Worm (Caenorhabditis elegans) whole organism, L4 larva: ENCODE data around the gene exc-7.

Experiments used
- D1046.2 ChIP-seq: fragments of 200-800 bp; sonication (Bioruptor generic); IDR thresholded peaks from 2 replicates; pipeline ENCODE4 v1.3.6; 2022; ENCODE audit warnings: missing genetic modification characterization, missing compliant biosample characterization
- F10B5.3 ChIP-seq: sonication (generic microtip); optimal IDR thresholded peaks from 2 replicates; lab custom pipeline; 2016; ENCODE audit warnings: mild to moderate bottlenecking, missing genetic modification characterization, missing compliant biosample characterization
- F26F4.8 ChIP-seq: fragments of 200-800 bp; sonication (Bioruptor generic); conservative IDR thresholded peaks from 2 replicates; pipeline ENCODE4 v1.3.6; 2022; ENCODE audit warnings: missing genetic modification characterization, missing compliant biosample characterization
- F37D6.2 ChIP-seq: sonication (generic microtip); optimal IDR thresholded peaks from 2 replicates; lab custom pipeline; 2016; ENCODE audit warnings: mild to moderate bottlenecking, missing genetic modification characterization, missing compliant biosample characterization
- F44E2.7 ChIP-seq: fragments of 200-800 bp; sonication (Bioruptor generic); IDR thresholded peaks from 2 replicates; pipeline ENCODE4 v2.1.2; 2022; ENCODE audit warnings: missing genetic modification characterization, missing compliant biosample characterization
- T26A8.4 ChIP-seq: fragments of 200-800 bp; sonication (Bioruptor generic); IDR thresholded peaks from 2 replicates; pipeline ENCODE4 v1.3.6; 2022; ENCODE audit warnings: missing genetic modification characterization, missing compliant biosample characterization
- Y105C5A.15 ChIP-seq: fragments of 200-800 bp; sonication (Bioruptor generic); IDR thresholded peaks from 2 replicates; pipeline ENCODE4 v1.3.6; 2022; ENCODE audit warnings: missing genetic modification characterization, missing compliant biosample characterization
- Y5F2A.4 ChIP-seq: fragments of 200-800 bp; sonication (Bioruptor generic); optimal IDR thresholded peaks from 2 replicates; lab custom pipeline; 2018; ENCODE audit warnings: mild to moderate bottlenecking, missing genetic modification characterization, missing compliant biosample characterization
- aha-1 ChIP-seq: fragments of 150-350 bp; peaks from one replicate; lab custom pipeline; 2014; ENCODE audit warnings: missing biosample characterization, missing genetic modification characterization
- aly-2 ChIP-seq: sonication (generic microtip); optimal IDR thresholded peaks from 2 replicates; lab custom pipeline; 2018; ENCODE audit warnings: missing biosample characterization, missing genetic modification characterization
- attf-4 ChIP-seq: sonication (generic microtip); optimal IDR thresholded peaks from 3 replicates; lab custom pipeline; 2017; ENCODE audit warnings: missing biosample characterization, missing genetic modification characterization
- ceh-28 ChIP-seq: fragments of 150-350 bp; optimal IDR thresholded peaks from 2 replicates; lab custom pipeline; 2014; ENCODE audit warnings: missing biosample characterization, missing genetic modification reagents, missing genetic modification characterization
- ceh-32 ChIP-seq: sonication (generic microtip); optimal IDR thresholded peaks from 2 replicates; lab custom pipeline; 2016; ENCODE audit warnings: mild to moderate bottlenecking, missing genetic modification characterization, missing compliant biosample characterization; ENCODE audit not compliant: poor library complexity
- ceh-44 ChIP-seq: fragments of 200-800 bp; sonication (Bioruptor generic); IDR thresholded peaks from 2 replicates; pipeline ENCODE4 v1.3.6; 2022; ENCODE audit warnings: missing genetic modification reagents, missing genetic modification characterization, missing compliant biosample characterization
- cey-2 ChIP-seq: sonication (generic microtip); optimal IDR thresholded peaks from 3 replicates; lab custom pipeline; 2017; ENCODE audit warnings: missing genetic modification characterization, mild to moderate bottlenecking, missing compliant biosample characterization, antibody characterized with exemption, borderline replicate concordance; ENCODE audit not compliant: insufficient read depth
- daf-16 ChIP-seq, 3 experiments: sonication (generic microtip); optimal IDR thresholded peaks; 2 replicates each; lab custom pipeline; 2016 to 2017; ENCODE audit warnings: missing genetic modification characterization in 3 of 3, missing genetic modification reagents in 3 of 3, mild to moderate bottlenecking in 2 of 3, missing compliant biosample characterization in 2 of 3, missing biosample characterization in 1 of 3, moderate library complexity in 1 of 3
- dmd-8 ChIP-seq: fragments of 200-800 bp; sonication (Bioruptor generic); IDR thresholded peaks from 2 replicates; pipeline ENCODE4 v1.3.6; 2022; ENCODE audit warnings: missing genetic modification characterization, missing compliant biosample characterization
- dve-1 ChIP-seq: sonication (generic microtip); optimal IDR thresholded peaks from 2 replicates; lab custom pipeline; 2017; ENCODE audit warnings: antibody characterized with exemption, mild to moderate bottlenecking, missing genetic modification characterization, missing compliant biosample characterization; ENCODE audit not compliant: insufficient read depth
- hlh-11 ChIP-seq: fragments of 200-800 bp; sonication (Bioruptor generic); optimal IDR thresholded peaks from 2 replicates; lab custom pipeline; 2018; ENCODE audit warnings: mild to moderate bottlenecking, missing genetic modification characterization, missing compliant biosample characterization
- hmg-1.1 ChIP-seq: fragments of 200-800 bp; sonication (Bioruptor generic); IDR thresholded peaks from 2 replicates; pipeline ENCODE4 v1.3.6; 2022; ENCODE audit warnings: missing genetic modification reagents, missing genetic modification characterization, missing compliant biosample characterization
- lim-7 ChIP-seq: fragments of 200-800 bp; sonication (Bioruptor generic); IDR thresholded peaks from 2 replicates; pipeline ENCODE4 v1.3.6; 2022; ENCODE audit warnings: missing genetic modification characterization, missing compliant biosample characterization
- lin-1 ChIP-seq: fragments of 200-800 bp; sonication (Bioruptor generic); IDR thresholded peaks from 2 replicates; pipeline ENCODE4 v1.3.6; 2022; ENCODE audit warnings: missing genetic modification reagents, missing genetic modification characterization, missing compliant biosample characterization
- lin-29 ChIP-seq: fragments of 200-800 bp; sonication (Bioruptor generic); IDR thresholded peaks from 2 replicates; pipeline ENCODE4 v1.3.6; 2022; ENCODE audit warnings: missing genetic modification reagents, missing genetic modification characterization, missing compliant biosample characterization
- lin-38 ChIP-seq: fragments of 200-800 bp; sonication (Bioruptor generic); IDR thresholded peaks from 2 replicates; pipeline ENCODE4 v1.3.6; 2022; ENCODE audit warnings: missing genetic modification reagents, missing genetic modification characterization, missing compliant biosample characterization
- lin-39 ChIP-seq: fragments of 150-350 bp; optimal IDR thresholded peaks from 2 replicates; lab custom pipeline; 2014; ENCODE audit warnings: missing biosample characterization, missing genetic modification reagents, missing genetic modification characterization
- madf-9 ChIP-seq: fragments of 200-800 bp; sonication (Bioruptor generic); conservative IDR thresholded peaks from 2 replicates; pipeline ENCODE4 v1.3.6; 2022; ENCODE audit warnings: missing genetic modification reagents, missing genetic modification characterization, missing compliant biosample characterization
- mdl-1 ChIP-seq, 2 experiments: fragments of 150-350 bp in 1 of 2; sonication (generic microtip) in 1 of 2; optimal IDR thresholded peaks; 2 replicates each; lab custom pipeline; 2014 to 2017; ENCODE audit warnings: missing biosample characterization in 2 of 2, missing genetic modification characterization in 2 of 2
- mep-1 ChIP-seq: fragments of 150-350 bp; sonication (generic microtip); optimal IDR thresholded peaks from 3 replicates; lab custom pipeline; 2014; ENCODE audit warnings: missing biosample characterization, missing genetic modification characterization
- nhr-10 ChIP-seq: fragments of 150-350 bp; optimal IDR thresholded peaks from 2 replicates; lab custom pipeline; 2014; ENCODE audit warnings: missing biosample characterization, missing genetic modification characterization
- nhr-102 ChIP-seq: sonication (generic microtip); optimal IDR thresholded peaks from 2 replicates; lab custom pipeline; 2016; ENCODE audit warnings: mild to moderate bottlenecking, missing genetic modification characterization, moderate library complexity, missing compliant biosample characterization
- nhr-237 ChIP-seq: sonication (generic microtip); optimal IDR thresholded peaks from 2 replicates; lab custom pipeline; 2017; ENCODE audit warnings: missing biosample characterization, missing genetic modification characterization
- nhr-25 ChIP-seq: sonication (generic microtip); optimal IDR thresholded peaks from 2 replicates; lab custom pipeline; 2017; ENCODE audit warnings: missing genetic modification characterization, mild to moderate bottlenecking, missing compliant biosample characterization, antibody characterized with exemption, moderate library complexity, borderline replicate concordance; ENCODE audit not compliant: insufficient read depth
- nhr-42 ChIP-seq: fragments of 200-800 bp; sonication (Bioruptor generic); IDR thresholded peaks from 2 replicates; pipeline ENCODE4 v1.3.6; 2022; ENCODE audit warnings: missing genetic modification characterization, missing compliant biosample characterization
- nhr-48 ChIP-seq: sonication (generic microtip); optimal IDR thresholded peaks from 2 replicates; lab custom pipeline; 2016; ENCODE audit warnings: mild to moderate bottlenecking, missing genetic modification characterization, missing compliant biosample characterization
- pha-4 ChIP-seq, 2 experiments: fragments of 150-350 bp in 1 of 2; fragments of 200-800 bp in 1 of 2; sonication (Bioruptor generic) in 1 of 2; IDR thresholded peaks in 1 of 2; optimal IDR thresholded peaks in 1 of 2; 2 replicates each; pipeline versions ENCODE4 v1.3.6 to Lab custom; 2014 to 2022; ENCODE audit warnings: missing genetic modification characterization in 2 of 2, missing genetic modification reagents in 2 of 2, missing biosample characterization in 1 of 2, missing compliant biosample characterization in 1 of 2
- pqm-1 ChIP-seq: sonication (generic microtip); optimal IDR thresholded peaks from 2 replicates; lab custom pipeline; 2017; ENCODE audit warnings: missing biosample characterization, missing genetic modification characterization
- saeg-2 ChIP-seq: fragments of 200-800 bp; sonication (Bioruptor generic); IDR thresholded peaks from 2 replicates; pipeline ENCODE4 v1.3.6; 2022; ENCODE audit warnings: missing genetic modification reagents, missing genetic modification characterization, missing compliant biosample characterization
- snpc-4 ChIP-seq: fragments of 150-350 bp; optimal IDR thresholded peaks from 2 replicates; lab custom pipeline; 2014; ENCODE audit warnings: missing biosample characterization, missing genetic modification characterization
- tag-97 ChIP-seq: fragments of 200-800 bp; sonication (Bioruptor generic); IDR thresholded peaks from 2 replicates; pipeline ENCODE4 v1.3.6; 2022; ENCODE audit warnings: missing genetic modification characterization, missing compliant biosample characterization
- tra-1 ChIP-seq: fragments of 200-800 bp; sonication (Bioruptor generic); IDR thresholded peaks from 2 replicates; pipeline ENCODE4 v1.3.6; 2022; ENCODE audit warnings: missing genetic modification reagents, missing genetic modification characterization, missing compliant biosample characterization
- unc-62 ChIP-seq, 3 experiments: fragments of 150-350 bp in 1 of 3; sonication (generic microtip); optimal IDR thresholded peaks in 2 of 3; peaks in 1 of 3; 1 replicate in 1 of 3; 2 replicates in 2 of 3; lab custom pipeline; 2014 to 2017; ENCODE audit warnings: missing biosample characterization in 3 of 3, missing genetic modification characterization in 3 of 3, missing genetic modification reagents in 3 of 3, missing genotype in 1 of 3
- vab-7 ChIP-seq: fragments of 200-800 bp; sonication (Bioruptor generic); IDR thresholded peaks from 2 replicates; pipeline ENCODE4 v1.3.6; 2022; ENCODE audit warnings: missing genetic modification reagents, missing genetic modification characterization, missing compliant biosample characterization
- zfp-3 ChIP-seq: fragments of 200-800 bp; sonication (Bioruptor generic); conservative IDR thresholded peaks from 2 replicates; pipeline ENCODE4 v1.3.6; 2022; ENCODE audit warnings: missing genetic modification reagents, missing genetic modification characterization, missing compliant biosample characterization
- zip-11 ChIP-seq: fragments of 200-800 bp; sonication (Bioruptor generic); IDR thresholded peaks from 2 replicates; pipeline ENCODE4 v1.3.6; 2022; ENCODE audit warnings: missing genetic modification characterization, missing compliant biosample characterization
- zip-2 ChIP-seq: fragments of 150-350 bp; optimal IDR thresholded peaks from 2 replicates; lab custom pipeline; 2014; ENCODE audit warnings: missing biosample characterization, missing genetic modification characterization

exc-7 gene

DNA sequence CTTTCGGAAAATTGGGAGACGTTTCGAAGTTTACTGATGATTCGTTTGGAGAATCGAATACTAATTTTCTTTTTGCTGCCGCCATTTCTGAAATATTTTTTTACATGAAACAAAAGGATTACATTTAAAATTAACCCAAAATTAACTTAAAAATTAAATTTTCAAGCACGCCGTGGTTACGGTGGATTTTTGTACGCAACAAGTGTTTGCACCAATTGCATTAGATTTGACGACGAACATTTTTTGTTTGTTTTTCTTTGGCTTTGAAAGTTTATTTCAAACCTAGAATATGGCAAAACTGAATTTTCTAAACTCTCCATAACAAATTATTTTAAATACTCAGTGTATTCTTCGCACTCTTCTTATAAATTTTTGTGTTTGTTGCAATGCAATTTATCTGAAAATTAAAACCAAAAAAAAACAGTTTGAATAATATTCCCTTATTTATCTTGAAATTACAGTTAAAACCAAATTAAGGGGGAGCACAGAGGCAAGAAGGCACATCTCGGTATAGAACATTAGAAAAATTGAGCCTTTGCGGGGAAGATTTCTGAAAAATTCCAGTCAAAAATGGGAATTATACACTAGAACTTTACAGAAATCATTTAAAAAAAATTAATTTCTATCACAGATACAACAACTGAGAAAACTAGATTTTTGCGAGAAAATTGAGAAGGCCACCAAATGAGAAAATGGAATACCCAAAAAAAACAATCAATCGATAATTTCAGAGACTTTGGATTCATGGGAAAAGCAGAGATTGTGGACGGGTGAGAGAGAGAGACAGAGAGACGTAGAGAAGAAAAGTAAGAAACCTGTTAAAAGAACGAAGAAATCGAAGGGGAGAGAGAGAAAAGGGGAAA lies 41.5 kb downstream of the exc-7 start, which contains the start of gene hal-3 (continued):
- TF ChIP-seq pqm-1 (tag; lab: Kevin White, UChicago), result no peak
- no peak for TF ChIP-seq zip-11 (GFP tag; lab: Robert Waterston, UW)
- TF ChIP-seq saeg-2 (GFP tag; lab: Robert Waterston, UW), result no peak
- TF ChIP-seq vab-7, result no peak
- TF ChIP-seq ceh-32 (tag; lab: Kevin White, UChicago), result no peak
- TF ChIP-seq nhr-102 (tag; lab: Kevin White, UChicago), result peak; percentile 18
- no peak for TF ChIP-seq mdl-1 (tag; optimal IDR thresholded peaks at IDR 0.05; lab: Kevin White, UChicago)
- TF ChIP-seq lin-29 (GFP tag; lab: Robert Waterston, UW), result no peak
- TF ChIP-seq lin-39, result no peak
- TF ChIP-seq hmg-1.1, result peak; percentile 14; the same call in 1 of the 2 replicates
- no peak for TF ChIP-seq F26F4.8 (GFP tag; lab: Robert Waterston, UW)
- no peak for TF ChIP-seq attf-4 (tag; lab: Kevin White, UChicago)
- peak; percentile 75 for TF ChIP-seq aha-1
- no peak for TF ChIP-seq ceh-44 (GFP tag; lab: Robert Waterston, UW)
- 0 out of 2 replicates have a peak, but pooled peaks have one; percentile 14 for TF ChIP-seq dmd-8 (GFP tag; lab: Robert Waterston, UW)
- no peak; the same call in none of the 2 replicates for TF ChIP-seq lin-1
- TF ChIP-seq mep-1 (tag; lab: Kevin White, UChicago), result peak; percentile 31
- TF ChIP-seq F37D6.2 (tag; lab: Kevin White, UChicago), result no peak
- 0 out of 2 replicates have a peak, but pooled peaks have one; percentile 33 for TF ChIP-seq lin-38
- peak; percentile 17 for TF ChIP-seq hlh-11 (tag; lab: Kevin White, UChicago)
- peak; percentile 25 for TF ChIP-seq F10B5.3 (tag; lab: Kevin White, UChicago)
- no peak for TF ChIP-seq dve-1 (tag; lab: Kevin White, UChicago)
- no peak for TF ChIP-seq F44E2.7 (GFP tag; lab: Robert Waterston, UW)
- peak; percentile 67 for TF ChIP-seq ceh-28 (tag; lab: Kevin White, UChicago)
- no peak for TF ChIP-seq daf-16 (GFP tag; optimal IDR thresholded peaks at IDR 0.05; lab: Kevin White, UChicago)
- no peak for TF ChIP-seq daf-16 (tag; optimal IDR thresholded peaks at IDR 0.05; lab: Kevin White, UChicago)
- no peak for TF ChIP-seq Y105C5A.15 (GFP tag; lab: Robert Waterston, UW)
- TF ChIP-seq pha-4 (GFP tag; IDR thresholded peaks at IDR 0.05; lab: Robert Waterston, UW), result peak; percentile 42
- no peak for TF ChIP-seq pha-4 (tag; optimal IDR thresholded peaks at IDR 0.05; lab: Kevin White, UChicago)
- peak; percentile 20 for TF ChIP-seq nhr-25 (tag; lab: Kevin White, UChicago)
- peak; percentile 39; the same call in 1 of the 2 replicates for TF ChIP-seq T26A8.4 (GFP tag; lab: Robert Waterston, UW)
- TF ChIP-seq lim-7 (GFP tag; lab: Robert Waterston, UW), result 0 out of 2 replicates have a peak, but pooled peaks have one; percentile 42
- 0 out of 2 replicates have a peak, but pooled peaks have one; percentile 4 for TF ChIP-seq madf-9 (GFP tag; lab: Robert Waterston, UW)
- no peak for TF ChIP-seq zip-2 (tag; lab: Kevin White, UChicago)
- TF ChIP-seq tra-1 (GFP tag; lab: Robert Waterston, UW), result no peak
- no peak for TF ChIP-seq snpc-4 (tag; lab: Kevin White, UChicago)
- TF ChIP-seq tag-97 (GFP tag; lab: Robert Waterston, UW), result no peak
- TF ChIP-seq cey-2, result no peak
- no peak for TF ChIP-seq nhr-42 (GFP tag; lab: Robert Waterston, UW)
- TF ChIP-seq zfp-3 (GFP tag; lab: Robert Waterston, UW), result peak; percentile 80
- TF ChIP-seq nhr-48, result no peak
- TF ChIP-seq aly-2 (tag; lab: Kevin White, UChicago), result no peak
- peak; percentile 10 for TF ChIP-seq nhr-237 (tag; lab: Kevin White, UChicago)
- TF ChIP-seq D1046.2 (GFP tag; lab: Robert Waterston, UW), result no peak
- TF ChIP-seq Y5F2A.4, result no peak
- TF ChIP-seq nhr-10 (tag; lab: Kevin White, UChicago), result no peak
- TF ChIP-seq unc-62 (GFP tag; optimal IDR thresholded peaks at IDR 0.05 in 1 of 2; lab: Kevin White, UChicago), result peak in 1 of 2 experiments; percentile 81
- no peak for TF ChIP-seq unc-62 (tag; optimal IDR thresholded peaks at IDR 0.05; lab: Kevin White, UChicago)
